Worm (Caenorhabditis elegans) whole organism, L1 larva: ENCODE data around the gene Y116A8C.29.

Experiments used
- nhr-76 ChIP-seq: sonication (generic microtip); optimal IDR thresholded peaks from 2 replicates; lab custom pipeline; 2017; ENCODE audit warnings: missing biosample characterization, missing genetic modification characterization
- rnt-1 ChIP-seq: sonication (generic microtip); optimal IDR thresholded peaks from 2 replicates; lab custom pipeline; 2016; ENCODE audit warnings: mild to moderate bottlenecking, missing genetic modification characterization, moderate library complexity, missing compliant biosample characterization
- sptf-1 ChIP-seq: fragments of 150-350 bp; optimal IDR thresholded peaks from 2 replicates; lab custom pipeline; 2014; ENCODE audit warnings: missing biosample characterization, missing genetic modification characterization
- tlp-1 ChIP-seq: fragments of 150-350 bp; optimal IDR thresholded peaks from 2 replicates; lab custom pipeline; 2014; ENCODE audit warnings: missing biosample characterization, missing genetic modification characterization
- zip-4 ChIP-seq: fragments of 200-800 bp; sonication (Bioruptor generic); optimal IDR thresholded peaks from 2 replicates; lab custom pipeline; 2018; ENCODE audit warnings: mild to moderate bottlenecking, missing genetic modification characterization, moderate library complexity, missing compliant biosample characterization

ce11 chrIV:17109436-17109835 is 15.6 kb downstream of the Y116A8C.29 start:
- TF ChIP-seq sptf-1 (no peak), tlp-1 (tag; lab: Kevin White, UChicago) (no peak), nhr-76 (tag; lab: Kevin White, UChicago) (no peak), zip-4 (GFP tag; lab: Kevin White, UChicago) (no peak), rnt-1 (tag; lab: Kevin White, UChicago) (no peak)
